Worm (Caenorhabditis elegans): ENCODE measurements around the gene srd-21.
A peak's percentile ranks its signal among the peaks of the same experiment; 100 is the strongest.

Gene srd-21

DNA sequence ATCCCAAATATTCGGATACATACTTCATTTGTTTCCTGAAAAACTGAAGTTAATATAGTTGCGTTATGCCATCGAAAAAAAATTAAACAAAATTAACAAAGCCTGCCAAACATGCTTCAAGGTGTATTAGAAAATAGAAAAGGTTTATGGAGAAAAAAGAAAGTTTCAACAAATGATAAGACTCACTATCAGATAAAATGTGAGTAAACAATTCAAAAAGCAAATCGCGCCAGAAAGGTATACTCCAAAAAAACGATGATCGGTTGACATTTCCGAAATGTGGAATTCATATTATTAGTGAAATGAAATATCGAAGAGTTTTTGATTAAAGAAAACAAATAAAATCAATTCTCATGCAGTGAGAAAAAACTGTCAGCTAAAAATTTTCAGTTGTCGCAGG, 8.8 kb upstream of the srd-21 start, which contains the start of gene Y70C5A.3:
Gene Y70C5A.3, minus strand, starts transcription at position 50 of the 400 bp plus-strand sequence.
- TF ChIP-seq elt-2 (tag; optimal IDR thresholded peaks at IDR 0.05): peak; percentile 1
- TF ChIP-seq sox-4 (tag; optimal IDR thresholded peaks at IDR 0.05): no peak

DNA sequence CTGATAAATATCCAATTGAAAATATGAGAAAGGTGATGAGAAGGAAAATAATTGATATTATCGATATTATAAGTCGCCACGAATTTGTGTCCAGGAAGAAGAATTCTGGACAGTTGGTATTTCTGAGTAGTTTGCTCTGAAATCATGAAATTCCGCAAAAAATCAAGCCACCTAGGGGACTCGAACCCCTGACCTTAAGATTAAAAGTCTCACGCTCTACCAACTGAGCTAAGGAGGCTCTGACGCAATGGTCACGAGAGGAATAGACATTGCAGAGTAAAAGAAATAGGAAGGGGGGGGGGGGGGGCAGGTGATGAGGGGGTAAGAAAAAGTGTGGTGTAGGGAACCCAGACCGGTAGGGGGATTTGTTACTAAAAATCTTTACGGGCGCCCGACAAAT, 7.8 kb upstream of the srd-21 start:
- TF ChIP-seq mdl-1 (tag; optimal IDR thresholded peaks at IDR 0.05) (no peak), lin-39 (tag; optimal IDR thresholded peaks at IDR 0.05) (no peak), skn-1 (tag; optimal IDR thresholded peaks at IDR 0.05) (no peak), nhr-47 (tag; optimal IDR thresholded peaks at IDR 0.05) (no peak), swsn-7 (tag; optimal IDR thresholded peaks at IDR 0.05) (no peak), alr-1 (tag; optimal IDR thresholded peaks at IDR 0.05; ENCODE audit: borderline replicate concordance) (no peak), pag-3 (tag; optimal IDR thresholded peaks at IDR 0.05; ENCODE audit: borderline replicate concordance, insufficient read depth) (no peak), irx-1 (tag; optimal IDR thresholded peaks at IDR 0.05) (no peak), lin-13 (GFP tag; optimal IDR thresholded peaks at IDR 0.05) (no peak), sox-4 (tag; optimal IDR thresholded peaks at IDR 0.05) (no peak), grh-1 (GFP tag; IDR thresholded peaks at IDR 0.05) (0 out of 2 replicates have a peak, but pooled peaks have one; percentile 12), nhr-12 (tag; optimal IDR thresholded peaks at IDR 0.05) (no peak), Y116A8C.19 (tag; optimal IDR thresholded peaks at IDR 0.05; ENCODE audit: borderline replicate concordance) (no peak), fkh-8 (tag; optimal IDR thresholded peaks at IDR 0.05) (peak; percentile 11), nhr-77 (tag; optimal IDR thresholded peaks at IDR 0.05) (no peak)

DNA sequence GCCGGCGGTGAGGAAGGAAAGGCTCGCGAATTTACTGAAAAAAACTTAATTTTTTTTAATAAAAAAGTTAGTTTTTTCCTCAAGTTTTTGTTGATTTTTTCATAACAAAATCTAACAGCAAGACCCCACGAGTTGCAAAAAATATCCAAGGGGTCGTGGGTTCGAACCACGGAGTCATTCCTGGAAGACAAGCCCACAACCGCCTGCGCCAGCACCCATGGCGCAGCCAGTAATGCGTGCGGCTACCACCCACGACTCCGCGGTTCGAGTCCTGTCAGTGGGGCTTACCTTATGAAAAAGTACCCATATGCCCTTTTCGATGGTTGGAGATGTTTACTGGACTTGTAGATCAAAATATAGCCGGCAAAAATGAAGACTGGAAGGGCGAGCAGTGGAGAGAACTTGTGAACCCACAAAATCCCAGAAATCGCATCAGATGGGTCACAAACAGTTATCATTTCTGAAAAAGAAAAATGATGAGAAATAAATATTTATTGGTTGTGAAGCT, 6.9 kb upstream of the srd-21 start, which contains the start of gene Y70C5A.2:
Gene Y70C5A.2, minus strand, starts transcription at position 458 of the 508 bp plus-strand sequence.
- TF ChIP-seq mef-2 (tag; optimal IDR thresholded peaks at IDR 0.05) (no peak), nhr-12 (tag; optimal IDR thresholded peaks at IDR 0.05) (no peak), tlp-1 (tag; optimal IDR thresholded peaks at IDR 0.05) (no peak), ztf-11 (tag; optimal IDR thresholded peaks at IDR 0.05) (no peak), lin-14 (GFP tag; optimal IDR thresholded peaks at IDR 0.05) (no peak), unc-130 (tag; optimal IDR thresholded peaks at IDR 0.05) (no peak), unc-86 (tag; optimal IDR thresholded peaks at IDR 0.05) (no peak), nhr-90 (tag; optimal IDR thresholded peaks at IDR 0.05; ENCODE audit: poor library complexity) (no peak), unc-62 (GFP tag; optimal IDR thresholded peaks at IDR 0.05) (no peak), sox-4 (tag; optimal IDR thresholded peaks at IDR 0.05) (no peak), nhr-85 (tag) (no peak), ceh-63 (GFP tag; optimal IDR thresholded peaks at IDR 0.05) (no peak), nhr-71 (tag; optimal IDR thresholded peaks at IDR 0.05) (no peak), nhr-77 (tag; optimal IDR thresholded peaks at IDR 0.05) (no peak)

DNA sequence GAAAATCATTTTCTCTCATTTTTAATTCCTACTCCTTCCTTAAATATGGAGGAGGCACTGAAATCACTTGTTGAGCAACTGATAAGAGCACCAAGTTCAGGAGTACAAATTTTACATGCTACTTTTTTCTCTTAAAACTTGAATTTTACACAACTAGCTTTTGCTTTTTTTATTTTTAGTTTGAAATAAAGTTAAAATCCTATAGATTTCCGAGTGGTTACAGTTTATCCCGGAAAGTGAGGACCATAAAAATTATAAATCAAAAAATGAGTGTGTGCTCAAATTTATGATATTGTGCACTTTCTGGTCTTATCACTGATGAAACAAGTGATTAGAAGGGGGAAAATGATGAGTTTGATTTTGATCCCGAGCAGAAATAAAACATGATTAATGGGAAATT, 1.7 kb upstream of the srd-21 start, which contains the start of gene oac-53:
Gene oac-53, minus strand, starts transcription at position 9 of the 400 bp plus-strand sequence.
- TF ChIP-seq swsn-7 (tag; optimal IDR thresholded peaks at IDR 0.05): no peak
- TF ChIP-seq tlp-1 (tag; optimal IDR thresholded peaks at IDR 0.05): peak; percentile 3
- TF ChIP-seq nhr-20 (tag; optimal IDR thresholded peaks at IDR 0.05): no peak
- TF ChIP-seq tbx-2 (tag; optimal IDR thresholded peaks at IDR 0.05): no peak
- TF ChIP-seq ceh-82 (tag; optimal IDR thresholded peaks at IDR 0.05): no peak
- TF ChIP-seq hlh-17 (GFP tag; optimal IDR thresholded peaks at IDR 0.05; ENCODE audit: borderline replicate concordance): no peak
- TF ChIP-seq aly-2 (tag; optimal IDR thresholded peaks at IDR 0.05): no peak
- TF ChIP-seq irx-1 (tag; optimal IDR thresholded peaks at IDR 0.05): no peak
- TF ChIP-seq lin-15B (tag; optimal IDR thresholded peaks at IDR 0.05): no peak
- no peak for TF ChIP-seq jun-1 (tag; optimal IDR thresholded peaks at IDR 0.05)
- TF ChIP-seq ztf-4 (tag; optimal IDR thresholded peaks at IDR 0.05): no peak
- TF ChIP-seq zag-1 (tag; optimal IDR thresholded peaks at IDR 0.05): no peak
- peak; percentile 77 for TF ChIP-seq elt-2 (tag; optimal IDR thresholded peaks at IDR 0.05)
- TF ChIP-seq pag-3 (tag; optimal IDR thresholded peaks at IDR 0.05; ENCODE audit: borderline replicate concordance, insufficient read depth): no peak

Measured in whole organism, L1 larva.